Fruit fly (Drosophila melanogaster): ENCODE data around the gene TfIIFalpha.

Gene TfIIFalpha

DNA sequence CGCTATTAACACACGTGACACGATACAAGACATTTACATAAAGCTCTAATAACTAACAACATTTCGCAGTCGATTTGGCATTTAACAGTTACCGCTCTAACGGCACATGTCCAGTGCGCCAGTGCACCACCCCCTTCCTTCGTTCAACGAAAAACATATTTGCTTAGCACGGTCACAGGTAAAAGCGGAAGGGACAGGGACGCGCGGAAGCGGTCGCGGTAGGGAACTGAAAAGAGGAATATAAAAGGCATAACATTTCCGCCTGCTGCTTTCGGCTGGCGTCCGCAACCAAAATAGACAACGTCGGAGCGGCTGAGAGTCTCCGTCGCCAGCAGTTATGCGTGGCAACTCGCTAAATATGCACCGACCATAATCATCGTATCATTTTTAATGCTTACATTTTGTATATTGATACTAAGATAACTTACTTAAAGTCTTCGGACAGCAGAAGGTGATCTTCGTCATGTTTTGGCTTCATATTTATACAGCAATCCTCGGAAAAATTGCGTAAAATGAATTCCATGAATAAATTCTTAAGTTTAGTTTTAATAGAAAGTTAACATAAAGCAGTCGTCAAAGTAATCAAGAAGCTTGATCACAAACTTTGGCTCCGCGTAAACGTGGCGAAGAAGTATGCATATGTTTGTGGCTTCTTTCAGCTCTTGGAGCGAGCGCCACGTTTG is 28.4 kb upstream of the TfIIFalpha start:
- TF ChIP-seq ttk (optimal IDR thresholded peaks at IDR 0.05) = no peak
- TF ChIP-seq h (optimal IDR thresholded peaks at IDR 0.05) = no peak
- TF ChIP-seq Sin3A (optimal IDR thresholded peaks at IDR 0.05) = no peak
- no peak for TF ChIP-seq psq (optimal IDR thresholded peaks at IDR 0.05)
- TF ChIP-seq Myc (optimal IDR thresholded peaks at IDR 0.05) = no peak
- no peak for TF ChIP-seq insv (optimal IDR thresholded peaks at IDR 0.05)

DNA sequence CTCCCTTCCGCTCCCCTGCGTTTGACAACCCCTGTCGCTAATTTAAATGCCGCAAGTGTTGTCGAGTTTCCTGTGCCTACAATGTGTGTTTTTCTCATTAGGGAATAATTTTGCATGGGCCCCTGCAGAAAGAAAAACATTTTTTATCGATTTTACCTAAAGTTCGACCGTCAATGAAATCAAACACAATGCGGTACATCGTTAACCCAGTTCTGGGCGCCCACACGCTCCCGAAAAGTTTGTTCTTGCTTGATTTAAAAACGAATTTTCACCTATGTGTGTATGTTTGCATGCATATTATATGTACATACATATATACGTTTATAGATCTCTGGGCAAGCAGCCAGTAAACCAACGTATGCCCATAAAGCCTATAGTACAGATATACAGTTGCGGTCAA is 27.8 kb upstream of the TfIIFalpha start:
- TF ChIP-seq psq (optimal IDR thresholded peaks at IDR 0.05) (no peak), h (optimal IDR thresholded peaks at IDR 0.05) (no peak), Myc (optimal IDR thresholded peaks at IDR 0.05) (no peak), ttk (optimal IDR thresholded peaks at IDR 0.05) (no peak), Sin3A (optimal IDR thresholded peaks at IDR 0.05) (no peak), insv (optimal IDR thresholded peaks at IDR 0.05) (no peak)

DNA sequence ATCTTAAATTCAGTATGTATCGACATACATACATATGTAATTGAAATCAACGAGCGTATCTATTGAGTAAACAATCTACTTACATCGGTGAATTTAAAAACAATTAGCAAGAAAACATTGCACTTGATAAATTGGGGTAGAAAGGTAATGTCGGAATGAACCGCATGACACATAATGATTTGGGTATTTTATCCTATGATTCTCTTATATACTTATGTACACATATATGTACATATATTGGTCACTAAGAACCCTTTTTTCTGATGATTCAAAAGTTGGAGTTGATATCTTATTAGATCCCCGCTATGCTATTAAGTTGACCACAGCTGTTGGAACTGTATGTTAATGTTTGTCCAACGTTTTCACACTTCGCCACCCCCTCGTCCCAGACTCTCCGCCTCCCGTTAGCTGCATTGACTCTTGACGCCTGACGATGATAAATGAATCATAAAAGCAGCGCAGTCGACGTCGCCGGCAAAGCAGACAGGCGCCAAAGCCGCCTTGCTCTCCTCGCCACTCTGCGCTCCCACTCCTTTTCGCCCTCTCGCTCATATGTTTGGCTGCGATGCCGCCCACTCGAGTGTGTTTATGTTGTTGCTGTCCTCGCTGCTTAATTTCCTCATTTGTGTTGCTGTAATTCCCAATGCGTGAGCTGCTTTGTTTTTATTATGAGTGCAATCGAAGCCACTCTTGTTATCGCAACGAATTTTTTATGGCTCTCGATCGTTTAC is 27.2 kb upstream of the TfIIFalpha start:
- TF ChIP-seq h (optimal IDR thresholded peaks at IDR 0.05) (no peak), psq (optimal IDR thresholded peaks at IDR 0.05) (no peak), insv (optimal IDR thresholded peaks at IDR 0.05) (no peak), Sin3A (optimal IDR thresholded peaks at IDR 0.05) (no peak), ttk (optimal IDR thresholded peaks at IDR 0.05) (no peak), Myc (optimal IDR thresholded peaks at IDR 0.05) (no peak)

DNA sequence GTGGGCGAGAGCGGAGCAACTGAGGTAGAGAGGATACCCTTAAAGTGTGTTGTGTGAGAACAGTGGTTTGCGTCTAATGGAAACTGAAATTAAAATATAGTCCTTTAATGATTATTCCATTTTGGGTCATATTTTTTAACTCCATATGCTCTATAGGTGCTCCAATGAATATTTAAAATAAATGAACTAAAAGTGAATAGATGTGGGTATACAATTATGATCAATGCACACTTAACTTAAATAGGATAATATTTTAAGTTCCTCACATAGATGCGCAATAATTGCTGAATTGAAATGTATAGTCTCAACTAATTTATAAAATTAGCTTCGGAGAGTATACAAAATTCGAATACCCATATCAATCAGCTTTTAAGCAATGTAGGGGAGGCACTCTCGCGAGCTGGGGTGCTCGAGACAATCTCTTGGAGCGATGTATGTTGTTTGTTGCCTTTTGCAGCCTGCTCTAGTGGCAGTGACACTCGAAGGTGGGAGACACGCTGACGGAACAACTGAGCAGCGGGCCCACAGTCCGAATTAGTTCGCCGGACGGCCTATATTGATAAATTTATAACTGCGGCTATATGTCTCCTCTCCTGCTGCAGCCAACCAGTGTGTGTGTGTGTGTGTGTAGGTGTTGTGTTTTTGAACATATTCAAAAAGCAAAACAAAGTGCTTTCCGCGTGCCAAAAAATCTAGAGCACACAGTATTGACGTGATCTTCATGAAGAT is 26.5 kb upstream of the TfIIFalpha start:
- TF ChIP-seq Sin3A (optimal IDR thresholded peaks at IDR 0.05) = no peak
- no peak for TF ChIP-seq h (optimal IDR thresholded peaks at IDR 0.05)
- TF ChIP-seq Myc (optimal IDR thresholded peaks at IDR 0.05) = no peak
- TF ChIP-seq insv (optimal IDR thresholded peaks at IDR 0.05) = no peak
- TF ChIP-seq psq (optimal IDR thresholded peaks at IDR 0.05) = no peak
- TF ChIP-seq ttk (optimal IDR thresholded peaks at IDR 0.05) = no peak

DNA sequence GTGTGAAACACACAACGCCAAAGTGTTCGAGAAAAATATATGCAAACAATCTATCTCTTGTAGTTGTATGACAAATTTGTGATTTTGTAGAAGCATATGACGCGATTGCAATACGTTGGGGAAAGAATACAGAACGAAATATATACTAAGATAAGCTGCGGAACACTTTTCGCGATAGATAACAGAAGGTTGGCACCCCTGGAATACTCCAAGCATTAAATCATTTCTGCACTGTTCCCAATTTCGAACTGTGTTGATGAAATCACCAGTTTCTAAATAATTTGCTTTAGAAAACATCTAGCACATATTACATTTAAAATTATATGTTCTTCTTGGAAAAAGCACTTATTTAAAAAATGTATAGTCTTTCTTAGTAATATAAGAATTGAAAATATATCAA is 25.9 kb upstream of the TfIIFalpha start:
- TF ChIP-seq psq (optimal IDR thresholded peaks at IDR 0.05) = no peak
- no peak for TF ChIP-seq Myc (optimal IDR thresholded peaks at IDR 0.05)
- no peak for TF ChIP-seq h (optimal IDR thresholded peaks at IDR 0.05)
- no peak for TF ChIP-seq Sin3A (optimal IDR thresholded peaks at IDR 0.05)
- TF ChIP-seq insv (optimal IDR thresholded peaks at IDR 0.05) = no peak

DNA sequence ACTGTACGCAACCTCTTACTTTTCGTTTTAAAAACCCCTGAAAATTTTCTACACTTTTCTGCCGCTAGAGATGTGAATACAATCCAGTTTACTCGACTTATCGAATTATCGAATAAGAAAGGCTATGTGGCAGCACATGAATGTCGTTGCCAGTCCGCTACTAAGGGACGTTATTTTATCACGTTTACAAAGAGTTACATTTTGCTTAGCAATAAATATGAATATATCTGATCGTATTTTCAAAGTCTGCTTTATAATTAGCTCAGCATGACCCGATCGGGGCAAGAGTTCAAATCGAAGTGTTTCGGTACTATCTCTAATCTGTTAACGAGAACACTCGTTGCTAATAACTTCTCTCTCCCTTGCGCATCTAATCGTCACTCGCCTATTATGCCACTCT is 12.2 kb upstream of the TfIIFalpha start, which contains the start of gene CG42724:
CG42724 (minus strand) TSS at position 189 of the 400 bp plus-strand sequence.
- TF ChIP-seq psq (optimal IDR thresholded peaks at IDR 0.05) = peak; percentile 18
- TF ChIP-seq insv (optimal IDR thresholded peaks at IDR 0.05) = no peak
- no peak for TF ChIP-seq ttk (optimal IDR thresholded peaks at IDR 0.05)
- no peak for TF ChIP-seq h (optimal IDR thresholded peaks at IDR 0.05)
- TF ChIP-seq Myc (optimal IDR thresholded peaks at IDR 0.05) = no peak
- TF ChIP-seq Sin3A (optimal IDR thresholded peaks at IDR 0.05) = no peak

DNA sequence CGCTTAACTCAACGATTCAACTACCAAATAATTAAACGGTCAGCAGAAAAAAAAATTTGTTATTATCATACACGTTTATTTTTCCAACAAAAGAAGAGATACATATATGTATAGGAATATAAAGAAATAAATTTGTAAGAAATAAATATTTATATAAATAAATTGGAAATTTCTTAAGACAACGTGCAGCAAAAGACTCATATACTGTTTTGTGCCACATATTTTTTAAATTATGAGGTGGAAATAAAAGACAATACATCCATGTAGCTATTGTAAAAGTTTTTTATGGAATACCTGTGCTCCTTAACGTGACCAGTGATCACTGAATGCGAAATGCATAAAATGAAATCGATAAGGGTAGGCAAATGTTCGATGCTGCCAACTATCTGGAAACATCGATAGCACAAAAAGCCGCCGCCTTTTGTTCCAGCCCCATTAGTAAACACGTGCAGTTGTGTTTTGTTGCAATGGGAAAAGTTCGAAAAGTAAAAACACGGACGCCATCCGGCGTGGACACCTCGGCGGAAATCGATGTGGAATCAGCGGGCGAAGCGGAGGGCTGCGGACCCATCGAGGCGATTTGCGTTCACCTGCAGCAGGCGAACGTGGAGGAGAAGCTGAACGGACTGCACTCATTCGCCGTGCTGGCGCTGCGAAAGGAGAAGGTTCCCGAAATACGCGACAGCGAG is 11.6 kb upstream of the TfIIFalpha start, which contains the start of gene CG10286:
CG10286 (plus strand) TSS at position 416 of the 689 bp plus-strand sequence.
- TF ChIP-seq ttk (optimal IDR thresholded peaks at IDR 0.05) = no peak
- TF ChIP-seq h (optimal IDR thresholded peaks at IDR 0.05) = no peak
- no peak for TF ChIP-seq insv (optimal IDR thresholded peaks at IDR 0.05)
- TF ChIP-seq Myc (optimal IDR thresholded peaks at IDR 0.05) = no peak
- TF ChIP-seq Sin3A (optimal IDR thresholded peaks at IDR 0.05) = no peak
- TF ChIP-seq psq (optimal IDR thresholded peaks at IDR 0.05) = no peak

DNA sequence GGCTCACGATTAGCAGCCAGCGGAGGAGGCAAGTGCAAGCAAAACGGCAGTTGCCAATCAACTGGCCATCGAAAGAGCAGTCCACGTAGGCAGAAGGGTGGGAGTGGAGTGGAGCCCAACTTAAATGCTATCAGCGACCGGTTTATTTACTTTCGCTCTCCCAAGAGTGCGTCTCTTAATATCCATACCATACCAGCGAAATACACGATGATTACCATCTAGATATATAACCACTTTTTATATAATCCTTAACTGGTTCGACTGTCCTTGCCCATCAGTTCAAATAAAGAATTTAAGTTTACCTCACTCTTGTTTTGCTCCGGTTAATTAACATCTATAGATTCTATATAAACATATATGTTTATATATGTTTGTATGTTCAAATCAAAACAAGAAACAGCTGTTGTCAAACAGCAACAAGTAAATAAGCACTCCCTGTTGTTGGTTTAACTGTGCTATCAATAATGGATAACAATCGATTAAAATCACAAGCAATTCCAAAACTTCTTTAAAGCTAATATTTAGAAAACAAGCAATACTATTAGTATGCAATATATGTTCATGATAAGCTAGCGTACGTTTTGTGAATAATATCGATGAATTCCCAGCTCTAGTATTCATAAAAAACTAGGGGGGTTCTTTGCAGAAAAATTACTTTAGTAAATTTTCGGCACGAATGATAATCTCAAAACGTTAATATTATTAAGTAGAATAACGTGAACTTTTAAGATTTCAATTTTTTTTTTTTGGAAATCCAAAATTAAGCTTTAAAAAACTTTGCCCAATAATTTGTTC is 6.6 kb upstream of the TfIIFalpha start:
- TF ChIP-seq Myc (optimal IDR thresholded peaks at IDR 0.05) (no peak), insv (optimal IDR thresholded peaks at IDR 0.05) (no peak), ttk (optimal IDR thresholded peaks at IDR 0.05) (no peak), Sin3A (optimal IDR thresholded peaks at IDR 0.05) (no peak), psq (optimal IDR thresholded peaks at IDR 0.05) (no peak), h (optimal IDR thresholded peaks at IDR 0.05) (no peak)

DNA sequence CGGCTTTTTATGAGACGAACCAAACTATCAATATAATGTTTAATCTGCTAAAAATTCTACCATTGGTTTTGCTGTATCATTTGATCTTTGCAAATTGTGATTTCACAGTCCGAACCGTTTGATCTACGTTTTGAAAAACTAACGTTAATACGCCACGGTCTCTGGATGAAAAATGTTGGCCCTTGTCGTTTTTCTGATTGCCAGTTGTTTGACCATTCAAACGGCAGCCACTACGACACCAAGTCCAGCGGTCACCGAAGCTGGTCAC is 6.0 kb upstream of the TfIIFalpha start, which contains the start of gene CG42564:
CG42564 (plus strand) TSS at position 169 of the 268 bp plus-strand sequence.
- no peak for TF ChIP-seq ttk (optimal IDR thresholded peaks at IDR 0.05)
- TF ChIP-seq h (optimal IDR thresholded peaks at IDR 0.05) = no peak
- TF ChIP-seq insv (optimal IDR thresholded peaks at IDR 0.05) = no peak
- TF ChIP-seq psq (optimal IDR thresholded peaks at IDR 0.05) = no peak
- no peak for TF ChIP-seq Myc (optimal IDR thresholded peaks at IDR 0.05)
- no peak for TF ChIP-seq Sin3A (optimal IDR thresholded peaks at IDR 0.05)

DNA sequence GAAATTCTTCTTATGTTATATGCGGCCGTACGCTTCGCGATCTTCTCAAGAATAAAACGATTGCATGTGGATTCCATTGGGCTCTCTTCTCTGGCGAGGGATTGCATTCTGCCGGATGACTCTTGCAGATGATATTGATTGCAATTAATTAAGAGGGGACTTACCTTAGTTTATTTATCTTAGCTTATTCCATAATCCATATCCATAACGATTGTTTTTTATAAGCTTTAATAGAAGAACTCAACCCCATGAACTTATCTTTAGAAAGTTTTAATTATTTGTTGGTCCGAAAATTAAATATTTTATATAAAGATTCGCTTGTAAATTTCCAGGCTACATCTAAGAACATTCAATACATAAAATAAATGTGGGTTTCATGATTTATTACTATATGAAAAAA is 4.3 kb upstream of the TfIIFalpha start, which contains the start of gene CRAT:
CRAT (minus strand) TSS at position 101 of the 400 bp plus-strand sequence.
- TF ChIP-seq insv (optimal IDR thresholded peaks at IDR 0.05) = no peak
- TF ChIP-seq psq (optimal IDR thresholded peaks at IDR 0.05) = no peak

DNA sequence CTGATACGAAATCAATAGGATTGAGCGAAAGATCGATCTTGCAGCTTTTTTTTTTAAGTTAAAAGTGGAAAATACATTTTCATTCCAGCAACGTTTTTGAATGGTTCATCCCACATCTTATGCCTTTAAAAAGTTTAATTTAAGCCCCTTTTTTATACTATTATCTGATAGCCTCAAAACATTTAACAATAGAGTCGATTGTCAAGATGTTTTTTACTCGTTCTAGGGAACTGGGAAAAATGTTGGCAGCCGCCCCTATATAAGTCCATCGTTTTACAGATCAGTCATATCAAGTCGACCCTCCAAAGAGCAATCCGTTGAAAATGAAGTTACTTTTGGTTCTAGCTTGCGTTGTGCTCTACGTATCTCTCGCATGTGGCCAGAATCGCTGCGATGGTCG is 2.8 kb upstream of the TfIIFalpha start, which contains the start of gene CG42537:
CG42537 (plus strand) TSS at position 301 of the 400 bp plus-strand sequence.
- no peak for TF ChIP-seq h (optimal IDR thresholded peaks at IDR 0.05)
- TF ChIP-seq insv (optimal IDR thresholded peaks at IDR 0.05) = no peak
- TF ChIP-seq Sin3A (optimal IDR thresholded peaks at IDR 0.05) = no peak
- TF ChIP-seq psq (optimal IDR thresholded peaks at IDR 0.05) = no peak
- TF ChIP-seq ttk (optimal IDR thresholded peaks at IDR 0.05) = no peak
- no peak for TF ChIP-seq Myc (optimal IDR thresholded peaks at IDR 0.05)
